Worm (Caenorhabditis elegans): ENCODE results near the gene Y43F8C.17.

ce11 chrV:19670866-19671265, 45.1 kb upstream of the Y43F8C.17 start:
- TF ChIP-seq snpc-4 (tag; optimal IDR thresholded peaks at IDR 0.05) (no peak), ceh-28 (tag; optimal IDR thresholded peaks at IDR 0.05) (no peak)

All from whole organism, L4 larva.